Fruit fly (Drosophila melanogaster): ENCODE results near the gene CG34241.
A peak's percentile ranks its signal among the peaks of the same experiment; 100 is the strongest.

CG34241 gene

DNA sequence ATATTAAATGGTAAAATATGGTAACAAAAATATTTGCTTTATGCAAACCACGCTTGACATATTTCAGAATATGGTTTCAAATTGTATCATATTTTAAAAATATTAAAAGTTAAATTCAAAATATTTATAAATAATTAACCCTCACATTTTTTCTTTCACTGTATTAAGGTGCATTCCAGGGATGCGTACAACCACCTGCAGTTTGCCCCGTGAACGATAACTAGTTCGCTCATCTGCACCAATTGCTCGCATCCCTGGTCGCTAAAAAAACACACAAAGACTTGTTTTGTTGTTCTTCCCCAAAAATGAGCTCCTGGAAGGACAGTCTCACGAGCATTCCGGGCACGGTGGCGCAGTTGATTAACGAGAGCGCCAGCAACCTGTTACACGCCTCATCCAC lies 4.1 kb downstream of the CG34241 start, which contains the start of gene DEF8 (continued):
- peak; percentile 73 for TF ChIP-seq CG6813 (GFP tag; optimal IDR thresholded peaks at IDR 0.05)
- TF ChIP-seq PHDP (tag; optimal IDR thresholded peaks at IDR 0.05): peak; percentile 93
- TF ChIP-seq Kr (GFP tag; optimal IDR thresholded peaks at IDR 0.05): no peak
- TF ChIP-seq fd64A (GFP tag; optimal IDR thresholded peaks at IDR 0.05): no peak
- TF ChIP-seq MESR4 (GFP tag; optimal IDR thresholded peaks at IDR 0.05): peak; percentile 99
- TF ChIP-seq Sin3A (optimal IDR thresholded peaks at IDR 0.05): peak; percentile 60
- peak; percentile 71 for TF ChIP-seq E2f2 (GFP tag; IDR thresholded peaks at IDR 0.05)
- peak; percentile 90 for TF ChIP-seq Blimp-1 (GFP tag; optimal IDR thresholded peaks at IDR 0.05)
- TF ChIP-seq CG12299 (tag; optimal IDR thresholded peaks at IDR 0.05): peak; percentile 78
- peak; percentile 80 for TF ChIP-seq CG1233 (GFP tag; optimal IDR thresholded peaks at IDR 0.05)
- TF ChIP-seq HmgD (GFP tag; optimal IDR thresholded peaks at IDR 0.05): no peak
- TF ChIP-seq CG31365 (tag; optimal IDR thresholded peaks at IDR 0.05): no peak
- TF ChIP-seq CG3847 (GFP tag; IDR thresholded peaks at IDR 0.05): peak; percentile 71
- no peak for TF ChIP-seq disco-r (GFP tag; optimal IDR thresholded peaks at IDR 0.05)
- TF ChIP-seq Ets65A (GFP tag): no peak
- TF ChIP-seq CG7556 (GFP tag; optimal IDR thresholded peaks at IDR 0.05): peak; percentile 80
- TF ChIP-seq Xrp1 (GFP tag; IDR thresholded peaks at IDR 0.05): peak; percentile 94
- peak; percentile 89 for TF ChIP-seq CG10366 (GFP tag; IDR thresholded peaks at IDR 0.05)
- TF ChIP-seq gsb (GFP tag; IDR thresholded peaks at IDR 0.05): peak; percentile 60
- TF ChIP-seq gro (GFP tag; optimal IDR thresholded peaks at IDR 0.05): peak; percentile 36
- TF ChIP-seq al (GFP tag; IDR thresholded peaks at IDR 0.05): peak; percentile 65; the same call in 1 of the 2 replicates
- TF ChIP-seq CG14965 (GFP tag; optimal IDR thresholded peaks at IDR 0.05; ENCODE audit: borderline replicate concordance): no peak
- TF ChIP-seq gce (GFP tag; IDR thresholded peaks at IDR 0.05): peak; percentile 89
- TF ChIP-seq Sry-δ (GFP tag; optimal IDR thresholded peaks at IDR 0.05): peak; percentile 44
- TF ChIP-seq C15 (GFP tag; IDR thresholded peaks at IDR 0.05): peak; percentile 78; the same call in 2 of the 3 replicates
- peak; percentile 83 for TF ChIP-seq dati (GFP tag; IDR thresholded peaks at IDR 0.05)
- TF ChIP-seq CG15601 (tag; optimal IDR thresholded peaks at IDR 0.05): peak; percentile 87
- TF ChIP-seq Bteb2 (GFP tag; optimal IDR thresholded peaks at IDR 0.05): peak; percentile 19
- TF ChIP-seq ttk (GFP tag; IDR thresholded peaks at IDR 0.05): peak; percentile 70
- peak; percentile 66 for TF ChIP-seq Oaz (GFP tag; IDR thresholded peaks at IDR 0.05)
- peak; percentile 87 for TF ChIP-seq CG13424 (tag; optimal IDR thresholded peaks at IDR 0.05)
- peak; percentile 42 for TF ChIP-seq Scr (GFP tag; IDR thresholded peaks at IDR 0.05; ENCODE audit: partially characterized antibody)
- TF ChIP-seq z (GFP tag; IDR thresholded peaks at IDR 0.05): no peak
- peak; percentile 73 for TF ChIP-seq Nf-YC (tag; optimal IDR thresholded peaks at IDR 0.05)
- peak; percentile 80; the same call in 2 of the 3 replicates for TF ChIP-seq Dbx (GFP tag; IDR thresholded peaks at IDR 0.05)
- no peak for TF ChIP-seq vnd (GFP tag; IDR thresholded peaks at IDR 0.05; ENCODE audit: partially characterized antibody)
- peak; percentile 30; the same call in 1 of the 3 replicates for TF ChIP-seq CG11093 (GFP tag; IDR thresholded peaks at IDR 0.05)
- TF ChIP-seq sima (GFP tag; optimal IDR thresholded peaks at IDR 0.05): no peak
- TF ChIP-seq toy (GFP tag; IDR thresholded peaks at IDR 0.05): peak; percentile 38; the same call in 1 of the 2 replicates
- TF ChIP-seq Myb (GFP tag; optimal IDR thresholded peaks at IDR 0.05): peak; percentile 4
- peak; percentile 77 for TF ChIP-seq CG30403 (GFP tag; optimal IDR thresholded peaks at IDR 0.05)
- TF ChIP-seq CG17328 (GFP tag; IDR thresholded peaks at IDR 0.05): peak; percentile 93
- no peak for TF ChIP-seq jing (GFP tag; optimal IDR thresholded peaks at IDR 0.05)
- TF ChIP-seq dan (GFP tag; IDR thresholded peaks at IDR 0.05): no peak
- no peak for TF ChIP-seq eve (GFP tag; optimal IDR thresholded peaks at IDR 0.05)
- TF ChIP-seq caup (GFP tag; optimal IDR thresholded peaks at IDR 0.05; ENCODE audit: severe bottlenecking): peak; percentile 57
- TF ChIP-seq HmgZ (tag; optimal IDR thresholded peaks at IDR 0.05): peak; percentile 81
- TF ChIP-seq crp (GFP tag; optimal IDR thresholded peaks at IDR 0.05): peak in 1 of 2 experiments; percentile 40
- peak; percentile 52 for TF ChIP-seq Antp (GFP tag; optimal IDR thresholded peaks at IDR 0.05)
- peak; percentile 85 for TF ChIP-seq sens (GFP tag)
- no peak for TF ChIP-seq emc (GFP tag; optimal IDR thresholded peaks at IDR 0.05)
- no peak for TF ChIP-seq CG11398 (GFP tag; optimal IDR thresholded peaks at IDR 0.05)
